Worm (Caenorhabditis elegans) whole organism, L4 larva: Measurements from ENCODE around the gene lin-42.

Source experiments
- D1046.2 ChIP-seq: fragments of 200-800 bp; sonication (Bioruptor generic); IDR thresholded peaks from 2 replicates; pipeline ENCODE4 v1.3.6; 2022; ENCODE audit warnings: missing genetic modification characterization, missing compliant biosample characterization
- aly-2 ChIP-seq: sonication (generic microtip); optimal IDR thresholded peaks from 2 replicates; lab custom pipeline; 2018; ENCODE audit warnings: missing biosample characterization, missing genetic modification characterization
- fos-1 ChIP-seq: fragments of 150-350 bp; optimal IDR thresholded peaks from 2 replicates; lab custom pipeline; 2014; ENCODE audit warnings: missing biosample characterization, missing genetic modification characterization
- snpc-4 ChIP-seq: fragments of 150-350 bp; optimal IDR thresholded peaks from 2 replicates; lab custom pipeline; 2014; ENCODE audit warnings: missing biosample characterization, missing genetic modification characterization

DNA sequence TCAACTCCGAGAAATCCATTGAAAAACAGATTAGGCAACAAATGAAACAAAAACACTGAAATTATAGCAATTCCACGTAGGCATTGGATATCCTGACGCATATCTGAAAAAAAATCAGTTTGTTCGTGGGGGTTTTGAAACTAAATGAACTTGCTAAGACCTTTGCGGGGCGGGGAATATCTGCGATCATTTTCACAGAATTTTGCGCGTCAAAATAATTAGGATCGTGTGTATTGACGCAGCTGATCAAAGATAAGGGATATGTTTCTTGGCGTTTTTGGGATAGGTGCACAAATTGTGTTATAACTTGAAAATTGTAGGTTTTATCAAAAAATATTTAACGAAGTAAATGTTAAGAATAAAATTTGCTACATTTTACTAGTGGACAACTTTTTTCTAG lies 14.6 kb upstream of the lin-42 start, which contains the start of gene oac-30:
- TF ChIP-seq aly-2 (tag; lab: Kevin White, UChicago) (no peak), snpc-4 (tag; lab: Kevin White, UChicago) (no peak), D1046.2 (GFP tag; lab: Robert Waterston, UW) (no peak), fos-1 (tag; lab: Kevin White, UChicago) (no peak)
